Worm (Caenorhabditis elegans) whole organism, L1 larva: ENCODE data around the gene srh-222.

Experiments
- blmp-1 ChIP-seq: fragments of 150-350 bp; optimal IDR thresholded peaks from 2 replicates; lab custom pipeline; 2014; ENCODE audit warnings: missing biosample characterization, missing genetic modification characterization
- fkh-10 ChIP-seq: sonication (generic microtip); optimal IDR thresholded peaks from 2 replicates; lab custom pipeline; 2017; ENCODE audit warnings: missing biosample characterization, missing genetic modification reagents, missing genetic modification characterization
- hpl-2 ChIP-seq: fragments of 150-350 bp; optimal IDR thresholded peaks from 2 replicates; lab custom pipeline; 2014; ENCODE audit warnings: missing biosample characterization, missing genetic modification reagents, missing genetic modification characterization
- lir-3 ChIP-seq: sonication (generic microtip); optimal IDR thresholded peaks from 2 replicates; lab custom pipeline; 2016; ENCODE audit warnings: mild to moderate bottlenecking, missing genetic modification characterization, moderate library complexity, missing compliant biosample characterization; ENCODE audit not compliant: poor library complexity
- nhr-12 ChIP-seq: sonication (generic microtip); optimal IDR thresholded peaks from 2 replicates; lab custom pipeline; 2017; ENCODE audit warnings: missing biosample characterization, missing genetic modification characterization
- nhr-237 ChIP-seq: fragments of 150-350 bp; optimal IDR thresholded peaks from 2 replicates; lab custom pipeline; 2014; ENCODE audit warnings: missing biosample characterization, missing genetic modification characterization
- pag-3 ChIP-seq: sonication (generic microtip); optimal IDR thresholded peaks from 2 replicates; lab custom pipeline; 2017; ENCODE audit warnings: missing genetic modification characterization, mild to moderate bottlenecking, missing compliant biosample characterization, antibody characterized with exemption, borderline replicate concordance; ENCODE audit not compliant: insufficient read depth
- pqm-1 ChIP-seq: sonication (generic microtip); optimal IDR thresholded peaks from 3 replicates; lab custom pipeline; 2017; ENCODE audit warnings: missing biosample characterization, missing genetic modification characterization
- snpc-4 ChIP-seq: fragments of 150-350 bp; optimal IDR thresholded peaks from 2 replicates; lab custom pipeline; 2014; ENCODE audit warnings: missing biosample characterization, missing genetic modification characterization
- snu-23 ChIP-seq: sonication (generic microtip); optimal IDR thresholded peaks from 2 replicates; lab custom pipeline; 2016; ENCODE audit warnings: missing genetic modification characterization, missing compliant biosample characterization
- sptf-1 ChIP-seq: fragments of 150-350 bp; optimal IDR thresholded peaks from 2 replicates; lab custom pipeline; 2014; ENCODE audit warnings: missing biosample characterization, missing genetic modification characterization
- unc-62 ChIP-seq: fragments of 150-350 bp; optimal IDR thresholded peaks from 2 replicates; lab custom pipeline; 2014; ENCODE audit warnings: missing biosample characterization, missing genetic modification reagents, missing genetic modification characterization
- ztf-4 ChIP-seq: fragments of 150-350 bp; optimal IDR thresholded peaks from 2 replicates; lab custom pipeline; 2014; ENCODE audit warnings: missing biosample characterization, missing genetic modification characterization

DNA sequence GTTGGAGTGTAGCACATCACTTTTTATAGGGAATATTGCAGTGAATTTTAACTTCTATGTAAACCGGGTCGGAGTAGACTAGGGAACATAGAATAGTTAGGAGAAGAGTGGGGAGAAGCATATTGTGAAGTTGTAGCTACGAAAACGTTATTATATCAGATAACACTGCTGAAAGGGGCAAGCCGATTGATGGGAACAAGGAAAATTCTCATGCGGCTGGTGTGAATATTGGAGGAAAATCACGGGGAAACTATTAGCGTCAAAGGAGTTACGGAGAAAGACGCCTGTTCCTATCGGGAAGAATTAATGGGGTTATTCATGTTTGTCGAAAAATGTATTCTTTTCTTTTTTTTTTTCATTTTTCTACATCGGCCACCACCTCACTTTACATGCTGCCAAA lies 13.7 kb downstream of the srh-222 start, which contains the start of gene F47C12.6:
- TF ChIP-seq hpl-2 (no peak), ztf-4 (tag; lab: Kevin White, UChicago) (no peak), nhr-237 (tag; lab: Kevin White, UChicago) (no peak), pag-3 (no peak), lir-3 (tag; lab: Kevin White, UChicago) (no peak), fkh-10 (no peak), sptf-1 (tag; lab: Kevin White, UChicago) (no peak), snu-23 (GFP tag; lab: Kevin White, UChicago) (no peak), snpc-4 (no peak), nhr-12 (tag; lab: Kevin White, UChicago) (no peak), blmp-1 (tag; lab: Kevin White, UChicago) (no peak), pqm-1 (tag; lab: Kevin White, UChicago) (no peak), unc-62 (no peak)
